Worm (Caenorhabditis elegans): ENCODE results near the gene ZK1320.5.

The ZK1320.5 gene

DNA sequence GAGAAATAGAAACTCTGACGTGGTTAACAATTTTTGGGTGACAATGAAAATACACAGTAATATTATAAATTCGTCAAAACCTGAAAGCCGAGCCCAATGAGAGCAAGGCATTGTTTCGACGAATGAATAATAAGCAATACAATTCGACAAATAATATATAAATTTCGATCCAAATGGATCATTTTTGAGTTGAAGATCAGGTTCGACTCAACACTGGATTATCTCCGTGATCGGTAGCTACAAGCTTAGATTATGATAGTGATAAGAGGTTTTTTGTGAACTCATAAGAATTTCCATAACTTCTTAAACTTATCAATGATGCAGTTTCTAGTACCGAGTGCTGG lies 47.6 kb downstream of the ZK1320.5 start (continued):
- TF ChIP-seq let-607 (tag; optimal IDR thresholded peaks at IDR 0.05) (peak in 1 of 2 experiments; percentile 8), C17E4.6 (GFP tag; IDR thresholded peaks at IDR 0.05) (no peak), Y53G8AR.9 (GFP tag; conservative IDR thresholded peaks at IDR 0.05) (0 out of 2 replicates have a peak, but pooled peaks have one; percentile 5), mcd-1 (GFP tag; IDR thresholded peaks at IDR 0.05) (no peak), rcor-1 (GFP tag; IDR thresholded peaks at IDR 0.05) (peak; percentile 37; the same call in 1 of the 2 replicates), ZK185.1 (tag; optimal IDR thresholded peaks at IDR 0.05; ENCODE audit: poor library complexity, severe bottlenecking) (peak; percentile 37), B0019.2 (GFP tag; conservative IDR thresholded peaks at IDR 0.05) (no peak)

DNA sequence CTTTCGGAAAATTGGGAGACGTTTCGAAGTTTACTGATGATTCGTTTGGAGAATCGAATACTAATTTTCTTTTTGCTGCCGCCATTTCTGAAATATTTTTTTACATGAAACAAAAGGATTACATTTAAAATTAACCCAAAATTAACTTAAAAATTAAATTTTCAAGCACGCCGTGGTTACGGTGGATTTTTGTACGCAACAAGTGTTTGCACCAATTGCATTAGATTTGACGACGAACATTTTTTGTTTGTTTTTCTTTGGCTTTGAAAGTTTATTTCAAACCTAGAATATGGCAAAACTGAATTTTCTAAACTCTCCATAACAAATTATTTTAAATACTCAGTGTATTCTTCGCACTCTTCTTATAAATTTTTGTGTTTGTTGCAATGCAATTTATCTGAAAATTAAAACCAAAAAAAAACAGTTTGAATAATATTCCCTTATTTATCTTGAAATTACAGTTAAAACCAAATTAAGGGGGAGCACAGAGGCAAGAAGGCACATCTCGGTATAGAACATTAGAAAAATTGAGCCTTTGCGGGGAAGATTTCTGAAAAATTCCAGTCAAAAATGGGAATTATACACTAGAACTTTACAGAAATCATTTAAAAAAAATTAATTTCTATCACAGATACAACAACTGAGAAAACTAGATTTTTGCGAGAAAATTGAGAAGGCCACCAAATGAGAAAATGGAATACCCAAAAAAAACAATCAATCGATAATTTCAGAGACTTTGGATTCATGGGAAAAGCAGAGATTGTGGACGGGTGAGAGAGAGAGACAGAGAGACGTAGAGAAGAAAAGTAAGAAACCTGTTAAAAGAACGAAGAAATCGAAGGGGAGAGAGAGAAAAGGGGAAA lies 48.2 kb downstream of the ZK1320.5 start, which contains the start of gene hal-3:
Gene hal-3 (minus strand): TSS at position 87 of the 863 bp plus-strand sequence.
- TF ChIP-seq lin-40 (tag; optimal IDR thresholded peaks at IDR 0.05) (no peak), Y53G8AR.9 (GFP tag; conservative IDR thresholded peaks at IDR 0.05) (peak; percentile 73; the same call in 1 of the 2 replicates), pbrm-1 (GFP tag; IDR thresholded peaks at IDR 0.05) (no peak; the same call in 1 of the 2 replicates), egl-44 (GFP tag; IDR thresholded peaks at IDR 0.05) (peak; percentile 9; the same call in 1 of the 2 replicates), Y56A3A.18 (GFP tag; IDR thresholded peaks at IDR 0.05) (no peak), tlf-1 (GFP tag; optimal IDR thresholded peaks at IDR 0.05) (peak; percentile 21), egl-18 (GFP tag; IDR thresholded peaks at IDR 0.05) (0 out of 2 replicates have a peak, but pooled peaks have one; percentile 24), madf-10 (tag; optimal IDR thresholded peaks at IDR 0.05) (no peak), attf-3 (GFP tag; conservative IDR thresholded peaks at IDR 0.05) (no peak; the same call in 1 of the 2 replicates), madf-6 (GFP tag; IDR thresholded peaks at IDR 0.05) (peak; percentile 48; the same call in 1 of the 2 replicates), gei-17 (GFP tag; optimal IDR thresholded peaks at IDR 0.05) (no peak), ekl-4 (GFP tag; IDR thresholded peaks at IDR 0.05) (no peak), ets-4 (GFP tag; optimal IDR thresholded peaks at IDR 0.05) (no peak), athp-1 (tag; optimal IDR thresholded peaks at IDR 0.05) (no peak), die-1 (tag; optimal IDR thresholded peaks at IDR 0.05) (no peak), F39B2.1 (GFP tag; IDR thresholded peaks at IDR 0.05) (no peak), snpc-1.1 (tag; optimal IDR thresholded peaks at IDR 0.05; ENCODE audit: insufficient read depth) (no peak), lsl-1 (GFP tag; optimal IDR thresholded peaks at IDR 0.05) (peak; percentile 60), let-526 (GFP tag; IDR thresholded peaks at IDR 0.05) (no peak), nfyb-1 (GFP tag; IDR thresholded peaks at IDR 0.05) (0 out of 2 replicates have a peak, but pooled peaks have one; percentile 35), bed-1 (GFP tag; IDR thresholded peaks at IDR 0.05) (no peak), tbx-9 (tag; optimal IDR thresholded peaks at IDR 0.05; ENCODE audit: borderline replicate concordance) (no peak), somi-1 (GFP tag; optimal IDR thresholded peaks at IDR 0.05) (no peak), nfya-1 (tag; optimal IDR thresholded peaks at IDR 0.05; ENCODE audit: borderline replicate concordance, insufficient read depth) (no peak), F10E7.11 (tag; optimal IDR thresholded peaks at IDR 0.05) (peak; percentile 61), mes-4 (tag; optimal IDR thresholded peaks at IDR 0.05) (no peak), snpc-3.4 (tag; optimal IDR thresholded peaks at IDR 0.05) (no peak), C17E4.6 (GFP tag; IDR thresholded peaks at IDR 0.05) (no peak), B0019.2 (GFP tag; conservative IDR thresholded peaks at IDR 0.05) (no peak), F55B11.4 (tag; optimal IDR thresholded peaks at IDR 0.05; ENCODE audit: borderline replicate concordance, insufficient read depth) (no peak), aptf-3 (GFP tag; IDR thresholded peaks at IDR 0.05) (no peak), K12H6.12 (tag; optimal IDR thresholded peaks at IDR 0.05) (no peak), akir-1 (GFP tag; optimal IDR thresholded peaks at IDR 0.05) (no peak), F52B5.7 (tag; optimal IDR thresholded peaks at IDR 0.05) (peak; percentile 22), rcor-1 (GFP tag; IDR thresholded peaks at IDR 0.05) (no peak), hmg-1.2 (GFP tag; IDR thresholded peaks at IDR 0.05) (no peak), snpc-4 (GFP tag; optimal IDR thresholded peaks at IDR 0.05) (no peak), snpc-4 (tag; optimal IDR thresholded peaks at IDR 0.05) (no peak), K11D2.4 (GFP tag; IDR thresholded peaks at IDR 0.05) (no peak), Y95B8A.8 (GFP tag; IDR thresholded peaks at IDR 0.05) (0 out of 2 replicates have a peak, but pooled peaks have one; percentile 52)
